Worm (Caenorhabditis elegans): ENCODE results near the gene nhr-11.

DNA sequence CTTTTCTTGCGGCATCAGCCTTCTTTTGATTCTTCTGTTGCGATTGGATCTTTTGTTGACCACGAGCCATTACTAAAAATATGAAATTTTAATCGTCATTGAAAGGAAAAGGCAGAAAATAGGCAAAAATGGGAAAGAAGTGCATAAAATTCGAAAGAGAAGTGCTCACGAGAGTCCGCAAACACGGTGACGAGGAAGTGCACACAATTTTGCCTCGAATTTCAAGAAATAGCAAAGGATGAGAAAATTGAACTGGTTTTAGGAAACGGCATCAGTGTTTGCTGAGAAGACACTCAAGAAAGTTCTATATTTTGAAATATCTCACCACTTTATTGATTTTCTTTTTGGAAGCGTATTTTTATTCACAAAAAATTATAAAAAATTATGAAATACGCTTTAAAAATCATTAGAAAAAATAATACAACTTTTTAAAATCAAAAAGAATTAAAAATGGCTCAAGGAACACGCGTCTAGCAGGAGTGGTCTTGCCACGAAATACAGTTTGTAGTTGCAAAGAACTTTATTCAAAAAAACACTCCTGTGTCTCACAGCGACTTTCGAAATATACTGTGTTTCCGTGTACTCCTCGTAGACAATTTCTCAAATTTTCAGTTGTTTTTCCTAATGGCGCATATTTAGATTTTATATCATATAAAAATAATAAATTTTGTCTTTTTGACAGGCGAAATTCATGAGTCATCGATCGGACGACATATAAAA lies 26.5 kb downstream of the nhr-11 start, which contains the start of the genes znf-706 and cpna-3:
- TF ChIP-seq nhr-76 (tag; optimal IDR thresholded peaks at IDR 0.05) (no peak), tbx-2 (tag; optimal IDR thresholded peaks at IDR 0.05) (no peak), ZK546.5 (tag; optimal IDR thresholded peaks at IDR 0.05) (no peak), ama-1 (optimal IDR thresholded peaks at IDR 0.05) (no peak)

Data from whole organism, L3 larva.